Worm (Caenorhabditis elegans) whole organism, L2 larva: ENCODE data around the gene Y73C8B.5.

Experiments used
- C34F6.9 ChIP-seq: fragments of 150-350 bp; optimal IDR thresholded peaks from 2 replicates; lab custom pipeline; 2014; ENCODE audit warnings: missing biosample characterization, missing genetic modification characterization
- F13H6.1 ChIP-seq: sonication (generic microtip); optimal IDR thresholded peaks from 2 replicates; lab custom pipeline; 2016; ENCODE audit warnings: missing genetic modification characterization, missing compliant biosample characterization
- Y55F3AM.14 ChIP-seq: fragments of 200-800 bp; sonication (Bioruptor generic); optimal IDR thresholded peaks from 2 replicates; lab custom pipeline; 2018; ENCODE audit warnings: mild to moderate bottlenecking, missing genetic modification characterization, missing compliant biosample characterization
- alr-1 ChIP-seq: fragments of 150-350 bp; optimal IDR thresholded peaks from 2 replicates; lab custom pipeline; 2014; ENCODE audit warnings: missing biosample characterization, missing genetic modification characterization
- blmp-1 ChIP-seq: sonication (generic microtip); optimal IDR thresholded peaks from 2 replicates; lab custom pipeline; 2017; ENCODE audit warnings: missing genetic modification characterization, mild to moderate bottlenecking, missing compliant biosample characterization, antibody characterized with exemption, moderate library complexity; ENCODE audit not compliant: insufficient read depth
- ceh-82 ChIP-seq: fragments of 150-350 bp; optimal IDR thresholded peaks from 2 replicates; lab custom pipeline; 2014; ENCODE audit warnings: missing biosample characterization, missing genetic modification characterization
- crh-2 ChIP-seq: sonication (generic microtip); optimal IDR thresholded peaks from 2 replicates; lab custom pipeline; 2017; ENCODE audit warnings: missing biosample characterization, missing genetic modification characterization
- dmd-4 ChIP-seq: sonication (generic microtip); optimal IDR thresholded peaks from 2 replicates; lab custom pipeline; 2017; ENCODE audit warnings: missing biosample characterization, missing genetic modification characterization
- egl-27 ChIP-seq: sonication (generic microtip); optimal IDR thresholded peaks from 3 replicates; lab custom pipeline; 2017; ENCODE audit warnings: missing biosample characterization, missing genetic modification reagents, missing genetic modification characterization
- elt-1 ChIP-seq: fragments of 150-350 bp; optimal IDR thresholded peaks from 2 replicates; lab custom pipeline; 2014; ENCODE audit warnings: missing biosample characterization, missing genetic modification characterization
- elt-3 ChIP-seq: sonication (generic microtip); optimal IDR thresholded peaks from 2 replicates; lab custom pipeline; 2017; ENCODE audit warnings: missing biosample characterization, missing genetic modification characterization
- fos-1 ChIP-seq: fragments of 150-350 bp; optimal IDR thresholded peaks from 2 replicates; lab custom pipeline; 2014; ENCODE audit warnings: missing biosample characterization, missing genetic modification characterization
- gmeb-1 ChIP-seq: fragments of 150-350 bp; optimal IDR thresholded peaks from 2 replicates; lab custom pipeline; 2014; ENCODE audit warnings: missing biosample characterization, missing genetic modification characterization
- lin-13 ChIP-seq: fragments of 150-350 bp; optimal IDR thresholded peaks from 2 replicates; lab custom pipeline; 2014; ENCODE audit warnings: missing biosample characterization, missing genetic modification reagents, missing genetic modification characterization
- lsy-2 ChIP-seq, 2 experiments: fragments of 150-350 bp in 1 of 2; sonication (generic microtip) in 1 of 2; optimal IDR thresholded peaks; 2 replicates each; lab custom pipeline; 2014 to 2017; ENCODE audit warnings: missing biosample characterization in 2 of 2, missing genetic modification characterization in 2 of 2
- mab-5 ChIP-seq: fragments of 150-350 bp; optimal IDR thresholded peaks from 2 replicates; lab custom pipeline; 2014; ENCODE audit warnings: missing biosample characterization, missing genetic modification characterization
- mbf-1 ChIP-seq: sonication (generic microtip); optimal IDR thresholded peaks from 2 replicates; lab custom pipeline; 2017; ENCODE audit warnings: missing biosample characterization, missing genetic modification characterization
- mdl-1 ChIP-seq, 2 experiments: fragments of 150-350 bp in 1 of 2; sonication (generic microtip) in 1 of 2; optimal IDR thresholded peaks; 2 replicates each; lab custom pipeline; 2017; ENCODE audit warnings: missing biosample characterization in 2 of 2, missing genetic modification characterization in 2 of 2
- nhr-11 ChIP-seq: fragments of 150-350 bp; optimal IDR thresholded peaks from 2 replicates; lab custom pipeline; 2014; ENCODE audit warnings: missing biosample characterization, missing genetic modification characterization
- nhr-12 ChIP-seq: fragments of 150-350 bp; optimal IDR thresholded peaks from 2 replicates; lab custom pipeline; 2014; ENCODE audit warnings: missing biosample characterization, missing genetic modification characterization
- nhr-129 ChIP-seq: fragments of 150-350 bp; optimal IDR thresholded peaks from 2 replicates; lab custom pipeline; 2014; ENCODE audit warnings: missing biosample characterization, missing genetic modification characterization
- nhr-23 ChIP-seq: fragments of 150-350 bp; optimal IDR thresholded peaks from 2 replicates; lab custom pipeline; 2014; ENCODE audit warnings: missing biosample characterization, missing genetic modification reagents, missing genetic modification characterization
- nhr-237 ChIP-seq: fragments of 150-350 bp; optimal IDR thresholded peaks from 2 replicates; lab custom pipeline; 2014; ENCODE audit warnings: missing biosample characterization, missing genetic modification characterization
- nhr-25 ChIP-seq: fragments of 150-350 bp; sonication (generic microtip); optimal IDR thresholded peaks from 3 replicates; lab custom pipeline; 2014; ENCODE audit warnings: missing biosample characterization, missing genetic modification characterization
- nhr-6 ChIP-seq: fragments of 150-350 bp; optimal IDR thresholded peaks from 2 replicates; lab custom pipeline; 2014; ENCODE audit warnings: missing biosample characterization, missing genetic modification characterization
- peb-1 ChIP-seq: fragments of 150-350 bp; optimal IDR thresholded peaks from 2 replicates; lab custom pipeline; 2014; ENCODE audit warnings: missing biosample characterization, missing genetic modification characterization
- sem-4 ChIP-seq: fragments of 150-350 bp; optimal IDR thresholded peaks from 2 replicates; lab custom pipeline; 2014; ENCODE audit warnings: missing biosample characterization, missing genetic modification reagents, missing genetic modification characterization
- sma-3 ChIP-seq: sonication (generic microtip); optimal IDR thresholded peaks from 2 replicates; lab custom pipeline; 2016; ENCODE audit warnings: missing genetic modification reagents, missing genetic modification characterization, missing compliant biosample characterization
- sma-9 ChIP-seq, 2 experiments: fragments of 150-350 bp in 1 of 2; sonication (generic microtip) in 1 of 2; optimal IDR thresholded peaks; 2 replicates each; lab custom pipeline; 2014 to 2016; ENCODE audit warnings: missing genetic modification characterization in 2 of 2, mild to moderate bottlenecking in 1 of 2, missing biosample characterization in 1 of 2, missing compliant biosample characterization in 1 of 2, missing genetic modification reagents in 1 of 2, moderate library complexity in 1 of 2
- snpc-4 ChIP-seq: fragments of 150-350 bp; optimal IDR thresholded peaks from 2 replicates; lab custom pipeline; 2014; ENCODE audit warnings: missing biosample characterization, missing genetic modification characterization
- unc-39 ChIP-seq: fragments of 150-350 bp; optimal IDR thresholded peaks from 2 replicates; lab custom pipeline; 2014; ENCODE audit warnings: missing biosample characterization, missing genetic modification characterization
- unc-55 ChIP-seq: fragments of 150-350 bp; sonication (generic microtip); optimal IDR thresholded peaks from 3 replicates; lab custom pipeline; 2014; ENCODE audit warnings: missing biosample characterization, missing genetic modification reagents, missing genetic modification characterization
- unc-62 ChIP-seq: fragments of 150-350 bp; optimal IDR thresholded peaks from 2 replicates; lab custom pipeline; 2014; ENCODE audit warnings: missing biosample characterization, missing genetic modification reagents, missing genetic modification characterization
- ztf-11 ChIP-seq: sonication (generic microtip); optimal IDR thresholded peaks from 2 replicates; lab custom pipeline; 2017; ENCODE audit warnings: missing biosample characterization, missing genetic modification characterization

Gene Y73C8B.5

ce11 chrV:3159252-3159651 lies 37.8 kb upstream of the Y73C8B.5 start, which contains the start of gene C36C5.12:
Gene C36C5.12, minus strand, starts transcription at chrV:3159352.
- no peak for TF ChIP-seq lin-13 (GFP tag; lab: Kevin White, UChicago)
- no peak for TF ChIP-seq gmeb-1 (tag; lab: Kevin White, UChicago)
- TF ChIP-seq F13H6.1 (tag; lab: Kevin White, UChicago) = no peak
- no peak for TF ChIP-seq mdl-1 (tag; optimal IDR thresholded peaks at IDR 0.05; lab: Kevin White, UChicago)
- TF ChIP-seq egl-27 (tag; lab: Kevin White, UChicago) = no peak
- no peak for TF ChIP-seq crh-2 (tag; lab: Kevin White, UChicago)

ce11 chrV:3162299-3162698 lies 34.8 kb upstream of the Y73C8B.5 start:
- TF ChIP-seq sma-9 (GFP tag; optimal IDR thresholded peaks at IDR 0.05; lab: Kevin White, UChicago) (no peak), sma-9 (tag; optimal IDR thresholded peaks at IDR 0.05; lab: Kevin White, UChicago) (no peak), Y55F3AM.14 (GFP tag; lab: Kevin White, UChicago) (no peak), fos-1 (tag; lab: Kevin White, UChicago) (no peak), nhr-25 (tag; lab: Kevin White, UChicago) (no peak), crh-2 (tag; lab: Kevin White, UChicago) (no peak)

- TF ChIP-seq mbf-1 (tag; lab: Kevin White, UChicago) = no peak
Observed at ce11 chrV:3163143-3163542, 33.9 kb upstream of the Y73C8B.5 start.

- TF ChIP-seq dmd-4 (tag; lab: Kevin White, UChicago) (no peak), peb-1 (no peak), blmp-1 (tag; lab: Kevin White, UChicago) (no peak), C34F6.9 (tag; lab: Kevin White, UChicago) (no peak), unc-39 (tag; lab: Kevin White, UChicago) (no peak), gmeb-1 (tag; lab: Kevin White, UChicago) (no peak), mbf-1 (tag; lab: Kevin White, UChicago) (no peak), nhr-129 (tag; lab: Kevin White, UChicago) (no peak), mdl-1 (tag; optimal IDR thresholded peaks at IDR 0.05; lab: Kevin White, UChicago) (no peak), mab-5 (no peak), nhr-6 (tag; lab: Kevin White, UChicago) (no peak), nhr-11 (tag; lab: Kevin White, UChicago) (no peak), F13H6.1 (tag; lab: Kevin White, UChicago) (no peak), elt-1 (tag; lab: Kevin White, UChicago) (no peak), crh-2 (tag; lab: Kevin White, UChicago) (no peak), ztf-11 (tag; lab: Kevin White, UChicago) (no peak), alr-1 (tag; lab: Kevin White, UChicago) (no peak)
Observed at ce11 chrV:3165438-3165837, 31.6 kb upstream of the Y73C8B.5 start, which contains the start of gene C36C5.14. Gene C36C5.14, minus strand, starts transcription at chrV:3165538.

- TF ChIP-seq unc-55 (GFP tag; lab: Kevin White, UChicago) (no peak), mdl-1 (tag; optimal IDR thresholded peaks at IDR 0.05; lab: Kevin White, UChicago) (no peak), Y55F3AM.14 (GFP tag; lab: Kevin White, UChicago) (no peak), ceh-82 (tag; lab: Kevin White, UChicago) (no peak), egl-27 (tag; lab: Kevin White, UChicago) (no peak), F13H6.1 (tag; lab: Kevin White, UChicago) (no peak)
- TF ChIP-seq, all 48 proteins: peak for 0
Observed at ce11 chrV:3166260-3166659, 30.8 kb upstream of the Y73C8B.5 start, which contains the start of gene C36C5.4. Gene C36C5.4, plus strand, starts transcription at chrV:3166560.

- no peak for TF ChIP-seq fos-1 (tag; lab: Kevin White, UChicago)
- TF ChIP-seq dmd-4 (tag; lab: Kevin White, UChicago) = no peak
- no peak for TF ChIP-seq snpc-4 (tag; lab: Kevin White, UChicago)
- no peak for TF ChIP-seq nhr-12 (tag; lab: Kevin White, UChicago)
- no peak for TF ChIP-seq F13H6.1 (tag; lab: Kevin White, UChicago)
- TF ChIP-seq, all 48 proteins: peak for 0
Observed at ce11 chrV:3168650-3169049, 28.4 kb upstream of the Y73C8B.5 start, which contains the start of gene C36C5.15. Gene C36C5.15, minus strand, starts transcription at chrV:3168750.

ce11 chrV:3169838-3170237 lies 27.2 kb upstream of the Y73C8B.5 start, which contains the start of gene srbc-6:
Gene srbc-6, plus strand, starts transcription at chrV:3170138.
- no peak for TF ChIP-seq ztf-11 (tag; lab: Kevin White, UChicago)
- no peak for TF ChIP-seq fos-1 (tag; lab: Kevin White, UChicago)
- no peak for TF ChIP-seq lsy-2 (tag; optimal IDR thresholded peaks at IDR 0.05; lab: Kevin White, UChicago)
- TF ChIP-seq nhr-11 (tag; lab: Kevin White, UChicago) = no peak
- no peak for TF ChIP-seq elt-3 (tag; lab: Kevin White, UChicago)
- TF ChIP-seq sma-9 (GFP tag; optimal IDR thresholded peaks at IDR 0.05; lab: Kevin White, UChicago) = no peak
- TF ChIP-seq sma-9 (tag; optimal IDR thresholded peaks at IDR 0.05; lab: Kevin White, UChicago) = no peak
- no peak for TF ChIP-seq sma-3 (GFP tag; lab: Kevin White, UChicago)
- TF ChIP-seq mbf-1 (tag; lab: Kevin White, UChicago) = no peak
- TF ChIP-seq egl-27 (tag; lab: Kevin White, UChicago) = no peak
- no peak for TF ChIP-seq Y55F3AM.14 (GFP tag; lab: Kevin White, UChicago)
- no peak for TF ChIP-seq nhr-23
- TF ChIP-seq sem-4 (tag; lab: Kevin White, UChicago) = no peak
- TF ChIP-seq nhr-237 = no peak
- TF ChIP-seq nhr-25 (tag; lab: Kevin White, UChicago) = no peak
- no peak for TF ChIP-seq unc-62 (GFP tag; lab: Kevin White, UChicago)
